Fruit fly (Drosophila melanogaster): Measurements from ENCODE around the gene CG13895.

dm6 chr3L:756372-756771 lies 48.4 kb upstream of the CG13895 start:
- TF ChIP-seq svp (GFP tag) (no peak), esn (GFP tag; optimal IDR thresholded peaks at IDR 0.05) (no peak)
